Worm (Caenorhabditis elegans): ENCODE measurements around the gene cyld-1.

DNA sequence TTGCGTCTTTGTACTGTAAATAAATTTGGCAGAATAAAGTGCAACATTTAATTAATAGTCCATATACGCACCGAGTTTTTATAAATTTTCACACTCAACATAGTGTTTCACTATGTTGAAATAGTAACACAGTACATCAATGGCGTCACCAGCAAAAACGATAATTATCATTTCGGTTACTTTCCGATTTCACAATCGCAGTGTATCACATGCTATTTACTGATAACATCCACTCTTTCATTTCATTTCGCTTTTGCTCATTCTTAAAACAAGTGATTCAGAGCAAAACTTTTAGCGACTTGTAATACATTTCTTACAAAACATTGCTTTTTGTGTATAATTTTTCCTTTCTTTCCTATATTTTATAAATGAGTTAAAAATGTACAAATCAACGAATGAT, 3.3 kb upstream of the cyld-1 start, which contains the start of gene cbp-3:
- TF ChIP-seq nhr-85 (tag) (no peak), ceh-82 (tag; optimal IDR thresholded peaks at IDR 0.05) (no peak), nhr-90 (tag; optimal IDR thresholded peaks at IDR 0.05; ENCODE audit: poor library complexity) (no peak), mef-2 (tag; optimal IDR thresholded peaks at IDR 0.05) (no peak), sox-4 (tag; optimal IDR thresholded peaks at IDR 0.05) (no peak)
